Worm (Caenorhabditis elegans) whole organism, L4 larva: Measurements from ENCODE around the gene cest-4.

Source experiments
- ama-1 ChIP-seq: fragments of 150-350 bp; optimal IDR thresholded peaks from 2 replicates; lab custom pipeline; 2014; ENCODE audit warnings: inconsistent platforms, mixed read lengths
- lin-38 ChIP-seq: fragments of 200-800 bp; sonication (Bioruptor generic); IDR thresholded peaks from 2 replicates; pipeline ENCODE4 v1.3.6; 2022; ENCODE audit warnings: missing genetic modification reagents, missing genetic modification characterization, missing compliant biosample characterization
- tra-1 ChIP-seq: fragments of 200-800 bp; sonication (Bioruptor generic); IDR thresholded peaks from 2 replicates; pipeline ENCODE4 v1.3.6; 2022; ENCODE audit warnings: missing genetic modification reagents, missing genetic modification characterization, missing compliant biosample characterization
- unc-130 ChIP-seq: sonication (generic microtip); optimal IDR thresholded peaks from 2 replicates; lab custom pipeline; 2016; ENCODE audit warnings: missing genetic modification reagents, missing genetic modification characterization, missing compliant biosample characterization

ce11 chrIV:6841562-6842282 is 39.6 kb upstream of the cest-4 start:
- TF ChIP-seq ama-1 (lab: Kevin White, UChicago) (no peak), lin-38 (GFP tag; lab: Robert Waterston, UW) (no peak), unc-130 (no peak), tra-1 (GFP tag; lab: Robert Waterston, UW) (no peak)
